Worm (Caenorhabditis elegans) whole organism, L2 larva: Measurements from ENCODE around the gene F21C10.19.

Source experiments
- Y55F3AM.14 ChIP-seq: fragments of 200-800 bp; sonication (Bioruptor generic); optimal IDR thresholded peaks from 2 replicates; lab custom pipeline; 2018; ENCODE audit warnings: mild to moderate bottlenecking, missing genetic modification characterization, missing compliant biosample characterization
- ZK546.5 ChIP-seq: sonication (generic microtip); optimal IDR thresholded peaks from 2 replicates; lab custom pipeline; 2017; ENCODE audit warnings: missing biosample characterization, missing genetic modification characterization
- ceh-16 ChIP-seq: fragments of 150-350 bp; optimal IDR thresholded peaks from 2 replicates; lab custom pipeline; 2014; ENCODE audit warnings: missing biosample characterization, missing genetic modification characterization
- dmd-4 ChIP-seq: sonication (generic microtip); optimal IDR thresholded peaks from 2 replicates; lab custom pipeline; 2017; ENCODE audit warnings: missing biosample characterization, missing genetic modification characterization
- elt-3 ChIP-seq: sonication (generic microtip); optimal IDR thresholded peaks from 2 replicates; lab custom pipeline; 2017; ENCODE audit warnings: missing biosample characterization, missing genetic modification characterization
- gmeb-1 ChIP-seq: fragments of 150-350 bp; optimal IDR thresholded peaks from 2 replicates; lab custom pipeline; 2014; ENCODE audit warnings: missing biosample characterization, missing genetic modification characterization
- lin-13 ChIP-seq: fragments of 150-350 bp; optimal IDR thresholded peaks from 2 replicates; lab custom pipeline; 2014; ENCODE audit warnings: missing biosample characterization, missing genetic modification reagents, missing genetic modification characterization
- lin-39 ChIP-seq: fragments of 150-350 bp; optimal IDR thresholded peaks from 2 replicates; lab custom pipeline; 2014; ENCODE audit warnings: missing biosample characterization, missing genetic modification reagents, missing genetic modification characterization
- lsy-2 ChIP-seq, 2 experiments: fragments of 150-350 bp in 1 of 2; sonication (generic microtip) in 1 of 2; optimal IDR thresholded peaks; 2 replicates each; lab custom pipeline; 2014 to 2017; ENCODE audit warnings: missing biosample characterization in 2 of 2, missing genetic modification characterization in 2 of 2
- mbf-1 ChIP-seq: sonication (generic microtip); optimal IDR thresholded peaks from 2 replicates; lab custom pipeline; 2017; ENCODE audit warnings: missing biosample characterization, missing genetic modification characterization
- nhr-10 ChIP-seq: sonication (generic microtip); optimal IDR thresholded peaks from 2 replicates; lab custom pipeline; 2017; ENCODE audit warnings: missing biosample characterization, missing genetic modification characterization
- nhr-11 ChIP-seq: fragments of 150-350 bp; optimal IDR thresholded peaks from 2 replicates; lab custom pipeline; 2014; ENCODE audit warnings: missing biosample characterization, missing genetic modification characterization
- nhr-12 ChIP-seq: fragments of 150-350 bp; optimal IDR thresholded peaks from 2 replicates; lab custom pipeline; 2014; ENCODE audit warnings: missing biosample characterization, missing genetic modification characterization
- nhr-6 ChIP-seq: fragments of 150-350 bp; optimal IDR thresholded peaks from 2 replicates; lab custom pipeline; 2014; ENCODE audit warnings: missing biosample characterization, missing genetic modification characterization
- ztf-11 ChIP-seq: sonication (generic microtip); optimal IDR thresholded peaks from 2 replicates; lab custom pipeline; 2017; ENCODE audit warnings: missing biosample characterization, missing genetic modification characterization
- ztf-4 ChIP-seq: fragments of 150-350 bp; optimal IDR thresholded peaks from 2 replicates; lab custom pipeline; 2014; ENCODE audit warnings: missing biosample characterization, missing genetic modification characterization

Gene F21C10.19

ce11 chrV:9175218-9175837 is 44.5 kb downstream of the F21C10.19 start, which contains the start of gene spas-1 (continued):
- TF ChIP-seq dmd-4 (no peak), lin-39 (tag; lab: Kevin White, UChicago) (no peak), lsy-2 (tag; optimal IDR thresholded peaks at IDR 0.05; lab: Kevin White, UChicago) (peak; percentile 81 to 94), nhr-6 (tag; lab: Kevin White, UChicago) (peak; percentile 81), mbf-1 (tag; lab: Kevin White, UChicago) (no peak), nhr-11 (tag; lab: Kevin White, UChicago) (no peak), nhr-12 (no peak), gmeb-1 (tag; lab: Kevin White, UChicago) (peak; percentile 99), ztf-11 (tag; lab: Kevin White, UChicago) (no peak), ztf-4 (peak; percentile 78), lin-13 (peak; percentile 87), ceh-16 (tag; lab: Kevin White, UChicago) (peak; percentile 76), elt-3 (tag; lab: Kevin White, UChicago) (no peak), Y55F3AM.14 (GFP tag; lab: Kevin White, UChicago) (no peak), ZK546.5 (tag; lab: Kevin White, UChicago) (no peak), nhr-10 (no peak)
- TF ChIP-seq, all 48 proteins: peak for 27
